Worm (Caenorhabditis elegans): ENCODE measurements around the gene unc-58.

unc-58 gene

DNA sequence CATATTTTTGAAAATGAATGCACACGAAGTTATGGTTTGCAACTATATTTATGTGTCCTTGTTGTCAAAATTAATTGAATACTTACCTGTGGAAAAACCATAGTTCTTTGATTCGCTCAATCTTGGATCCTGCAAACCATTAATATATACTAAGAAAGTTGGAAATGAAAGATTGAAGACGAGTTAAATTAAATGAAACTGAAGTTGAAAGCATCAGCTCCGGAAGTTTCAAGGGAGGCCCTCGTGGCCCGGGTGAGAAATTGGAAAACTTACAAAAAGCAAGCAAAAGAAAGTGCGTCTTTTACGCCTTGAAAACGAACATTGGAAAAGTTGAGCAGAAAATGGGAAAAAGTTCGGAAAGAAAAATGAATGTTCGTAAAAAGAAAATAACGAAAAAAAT is at the start of gene unc-58:
TSS of gene unc-58 (minus strand) at position 101 of the 400 bp plus-strand sequence.
- TF ChIP-seq ceh-90 (tag; optimal IDR thresholded peaks at IDR 0.05) (no peak), dsc-1 (tag; optimal IDR thresholded peaks at IDR 0.05) (no peak), ztf-4 (tag; optimal IDR thresholded peaks at IDR 0.05) (no peak), nhr-84 (tag; optimal IDR thresholded peaks at IDR 0.05) (no peak), unc-130 (tag; optimal IDR thresholded peaks at IDR 0.05) (no peak), irx-1 (tag; optimal IDR thresholded peaks at IDR 0.05) (no peak), hpl-2 (GFP tag; optimal IDR thresholded peaks at IDR 0.05) (no peak), dpl-1 (GFP tag; optimal IDR thresholded peaks at IDR 0.05) (no peak), alr-1 (tag; optimal IDR thresholded peaks at IDR 0.05; ENCODE audit: borderline replicate concordance) (no peak), fkh-4 (tag; optimal IDR thresholded peaks at IDR 0.05; ENCODE audit: borderline replicate concordance) (no peak), isw-1 (GFP tag; IDR thresholded peaks at IDR 0.05) (no peak), C34B4.2 (tag; optimal IDR thresholded peaks at IDR 0.05) (no peak)

DNA sequence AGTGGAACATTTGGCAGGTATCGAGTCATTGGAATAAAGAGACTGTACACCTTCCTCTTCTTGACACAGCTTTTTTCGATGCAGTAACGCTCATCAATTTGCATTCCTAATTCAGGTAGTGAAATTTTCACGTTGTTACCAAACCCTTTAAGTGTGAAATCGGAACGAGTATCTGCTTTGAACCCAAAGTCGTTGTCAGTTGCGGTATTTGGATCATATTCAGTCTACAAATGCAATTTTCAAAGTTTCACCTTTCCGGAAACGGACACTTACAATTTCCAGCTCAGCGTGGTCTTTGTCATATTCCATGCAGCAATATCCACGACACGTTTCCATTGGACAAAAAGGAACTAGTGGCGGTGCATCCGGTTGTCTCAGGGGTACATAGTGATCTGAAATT is 49.6 kb upstream of the unc-58 start:
- TF ChIP-seq nhr-237 (tag; optimal IDR thresholded peaks at IDR 0.05) (no peak), skn-1 (tag; optimal IDR thresholded peaks at IDR 0.05) (no peak), efl-1 (optimal IDR thresholded peaks at IDR 0.05) (no peak), efl-1 (GFP tag; optimal IDR thresholded peaks at IDR 0.05 in 1 of 2) (peak in 1 of 2 experiments; percentile 55)

DNA sequence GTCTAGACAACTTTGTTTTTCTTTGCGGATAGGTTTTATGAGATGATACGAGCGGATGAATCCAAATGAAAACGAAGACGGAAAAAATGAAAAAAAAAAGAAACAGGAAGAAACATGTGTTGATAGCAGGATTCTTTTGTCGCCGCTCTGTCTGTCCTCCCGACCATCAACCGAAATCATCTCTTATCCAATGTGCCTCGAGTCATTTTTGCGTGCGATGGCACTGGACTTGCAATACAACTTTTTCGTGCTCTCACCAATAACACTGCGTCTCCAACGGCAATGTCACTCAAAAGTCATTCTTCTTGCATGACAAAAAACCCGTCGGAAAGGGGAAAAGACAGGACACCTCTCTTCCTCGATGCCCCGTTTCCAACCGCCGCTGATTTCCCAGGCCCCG is 43.3 kb upstream of the unc-58 start, which contains the start of gene ncs-4:
TSS of gene ncs-4 (plus strand) at position 227 of the 400 bp plus-strand sequence.
- TF ChIP-seq lin-35 (GFP tag; optimal IDR thresholded peaks at IDR 0.05): no peak
- no peak for TF ChIP-seq sptf-1 (tag; optimal IDR thresholded peaks at IDR 0.05)
- peak; percentile 33 for TF ChIP-seq blmp-1 (tag; optimal IDR thresholded peaks at IDR 0.05)
- TF ChIP-seq C04F5.9 (tag; optimal IDR thresholded peaks at IDR 0.05): no peak
- no peak for TF ChIP-seq vab-15 (tag; optimal IDR thresholded peaks at IDR 0.05)
- peak; percentile 22; the same call in 1 of the 2 replicates for TF ChIP-seq nhr-19 (GFP tag; conservative IDR thresholded peaks at IDR 0.05)
- peak; percentile 29 for TF ChIP-seq snu-23 (GFP tag; optimal IDR thresholded peaks at IDR 0.05)
- peak; percentile 19 for TF ChIP-seq nhr-20 (tag; optimal IDR thresholded peaks at IDR 0.05)
- TF ChIP-seq ces-1 (GFP tag; optimal IDR thresholded peaks at IDR 0.05): no peak
- peak; percentile 78 for TF ChIP-seq pag-3 (tag; optimal IDR thresholded peaks at IDR 0.05; ENCODE audit: borderline replicate concordance, insufficient read depth)
- TF ChIP-seq mab-9 (GFP tag; IDR thresholded peaks at IDR 0.05): no peak
- TF ChIP-seq xbp-1 (tag; optimal IDR thresholded peaks at IDR 0.05): no peak
- TF ChIP-seq swsn-7 (tag; optimal IDR thresholded peaks at IDR 0.05): no peak
- no peak for TF ChIP-seq unc-98 (GFP tag; IDR thresholded peaks at IDR 0.05)
- no peak for TF ChIP-seq irx-1 (tag; optimal IDR thresholded peaks at IDR 0.05)
- TF ChIP-seq lin-39 (tag; optimal IDR thresholded peaks at IDR 0.05): peak; percentile 21
- no peak for TF ChIP-seq ets-5 (GFP tag; IDR thresholded peaks at IDR 0.05)
- TF ChIP-seq nhr-28 (tag; optimal IDR thresholded peaks at IDR 0.05): no peak
- no peak for TF ChIP-seq alr-1 (tag; optimal IDR thresholded peaks at IDR 0.05; ENCODE audit: borderline replicate concordance)
- TF ChIP-seq aly-2 (tag; optimal IDR thresholded peaks at IDR 0.05): no peak
- no peak for TF ChIP-seq egl-27 (tag; optimal IDR thresholded peaks at IDR 0.05)
- TF ChIP-seq rnt-1 (tag; optimal IDR thresholded peaks at IDR 0.05): peak; percentile 51
- no peak for TF ChIP-seq skn-1 (tag; optimal IDR thresholded peaks at IDR 0.05)
- TF ChIP-seq sox-4 (tag; optimal IDR thresholded peaks at IDR 0.05): no peak
- no peak for TF ChIP-seq ztf-4 (tag; optimal IDR thresholded peaks at IDR 0.05)
- TF ChIP-seq sup-37 (GFP tag; optimal IDR thresholded peaks at IDR 0.05): no peak
- peak; percentile 70 for TF ChIP-seq lin-14 (GFP tag; optimal IDR thresholded peaks at IDR 0.05)
- TF ChIP-seq nhr-71 (tag; optimal IDR thresholded peaks at IDR 0.05): peak; percentile 51
- peak; percentile 34 for TF ChIP-seq nhr-85 (tag)
- no peak for TF ChIP-seq hlh-17 (GFP tag; optimal IDR thresholded peaks at IDR 0.05; ENCODE audit: borderline replicate concordance)
- peak in 1 of 6 experiments; percentile 1 for TF ChIP-seq elt-3 (tag; optimal IDR thresholded peaks at IDR 0.05)
- no peak for TF ChIP-seq nhr-47 (tag; optimal IDR thresholded peaks at IDR 0.05)
- no peak for TF ChIP-seq lir-3 (tag; optimal IDR thresholded peaks at IDR 0.05; ENCODE audit: poor library complexity)
- TF ChIP-seq hlh-4 (tag; optimal IDR thresholded peaks at IDR 0.05): no peak
- TF ChIP-seq unc-62 (GFP tag; optimal IDR thresholded peaks at IDR 0.05): no peak
- no peak for TF ChIP-seq F16B12.6 (tag; optimal IDR thresholded peaks at IDR 0.05)
- TF ChIP-seq ama-1 (optimal IDR thresholded peaks at IDR 0.05): no peak
- no peak for TF ChIP-seq fkh-8 (tag; optimal IDR thresholded peaks at IDR 0.05)

Data from whole organism, L1 larva.